Worm (Caenorhabditis elegans) whole organism, L4 larva: ENCODE data around the gene mlc-6.

Experiments
- daf-8 ChIP-seq: fragments of 200-800 bp; sonication (Bioruptor generic); IDR thresholded peaks from 2 replicates; pipeline ENCODE4 v1.3.6; 2022; ENCODE audit warnings: missing genetic modification characterization, missing compliant biosample characterization
- snpc-4 ChIP-seq: fragments of 150-350 bp; optimal IDR thresholded peaks from 2 replicates; lab custom pipeline; 2014; ENCODE audit warnings: missing biosample characterization, missing genetic modification characterization
- unc-39 ChIP-seq: sonication (generic microtip); optimal IDR thresholded peaks from 2 replicates; lab custom pipeline; 2017; ENCODE audit warnings: missing biosample characterization, missing genetic modification characterization

ce11 chrX:14255973-14256372 lies 9.6 kb upstream of the mlc-6 start, which contains the start of gene E02H4.7:
- TF ChIP-seq daf-8, result no peak
- TF ChIP-seq unc-39, result no peak
- no peak for TF ChIP-seq snpc-4 (tag; lab: Kevin White, UChicago)
